Worm (Caenorhabditis elegans) whole organism, L4/young adult: ENCODE data around the gene rps-23.

ENCODE experiments used
- W03F9.2 ChIP-seq: fragments of 150-350 bp; optimal IDR thresholded peaks from 2 replicates; lab custom pipeline; 2014; ENCODE audit warnings: missing biosample characterization, missing genetic modification characterization
- dao-5 ChIP-seq: sonication (generic microtip); optimal IDR thresholded peaks from 2 replicates; lab custom pipeline; 2016; ENCODE audit warnings: missing genotype, missing genetic modification characterization, moderate library complexity, missing compliant biosample characterization
- him-1 ChIP-seq: sonication (generic microtip); optimal IDR thresholded peaks from 2 replicates; lab custom pipeline; 2016; ENCODE audit warnings: missing genotype, missing genetic modification reagents, missing genetic modification characterization, missing compliant biosample characterization

- TF ChIP-seq him-1 (no peak), W03F9.2 (tag; lab: Kevin White, UChicago) (no peak), dao-5 (no peak)
Observed at ce11 chrIV:12410167-12410566, 19.3 kb upstream of the rps-23 start, which contains the start of gene acl-13.
